Fruit fly (Drosophila melanogaster): ENCODE measurements around the gene Jhbp15.

DNA sequence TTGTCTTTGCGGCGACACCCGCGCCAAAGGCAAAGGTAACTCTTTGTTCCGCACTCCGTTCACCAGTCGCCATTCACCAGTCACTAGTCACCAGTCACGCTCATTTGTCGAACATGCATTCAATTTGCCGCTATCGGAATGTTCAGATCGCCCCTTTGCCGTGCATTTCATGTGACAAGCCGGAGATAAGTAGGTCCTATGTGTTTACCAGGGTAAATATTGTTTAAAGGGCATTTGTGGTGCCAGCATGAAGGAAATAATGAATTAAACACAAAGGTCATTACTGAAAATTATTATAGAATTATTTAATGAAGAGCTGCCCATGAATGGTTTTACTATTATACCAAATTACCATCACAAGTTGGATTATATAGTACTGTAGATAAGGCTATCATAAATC is 49.7 kb downstream of the Jhbp15 start:
- TF ChIP-seq CG15479 (GFP tag; optimal IDR thresholded peaks at IDR 0.05) (no peak), Neu2 (GFP tag; optimal IDR thresholded peaks at IDR 0.05; ENCODE audit: borderline replicate concordance) (no peak), CG11093 (GFP tag; IDR thresholded peaks at IDR 0.05) (no peak), bowl (GFP tag; IDR thresholded peaks at IDR 0.05) (no peak), CG12104 (GFP tag; optimal IDR thresholded peaks at IDR 0.05) (no peak), CG8944 (GFP tag; optimal IDR thresholded peaks at IDR 0.05) (no peak), chinmo (GFP tag; IDR thresholded peaks at IDR 0.05; ENCODE audit: partially characterized antibody) (no peak), CG31224 (GFP tag; IDR thresholded peaks at IDR 0.05) (no peak), Lpt (GFP tag; optimal IDR thresholded peaks at IDR 0.05) (no peak)

All from whole organism, embryonic.